Fruit fly (Drosophila melanogaster) whole organism, embryonic: Measurements from ENCODE around the gene Rpp14b.

ENCODE experiments used
- Awh ChIP-seq: fragments of 200-800 bp; sonication (Bioruptor generic); IDR thresholded peaks from 2 replicates; pipeline ENCODE4, ENCODE4 v1.3.6; 2022; ENCODE audit warnings: missing biosample characterization, missing genetic modification characterization
- C15 ChIP-seq: fragments of 200-800 bp; sonication (Bioruptor generic); IDR thresholded peaks from 3 replicates; pipeline ENCODE4 v1.3.6; 2022; ENCODE audit warnings: missing biosample characterization, missing genetic modification characterization
- CG10274 ChIP-seq: fragments of 200-800 bp; sonication (Bioruptor generic); optimal IDR thresholded peaks from 3 replicates; lab custom pipeline; 2017; ENCODE audit warnings: missing biosample characterization, mild to moderate bottlenecking, missing genetic modification characterization
- CG10543 ChIP-seq: fragments of 200-800 bp; sonication (Bioruptor generic); optimal IDR thresholded peaks from 3 replicates; lab custom pipeline; 2017; ENCODE audit warnings: missing biosample characterization, mild to moderate bottlenecking, missing genetic modification characterization, moderate library complexity
- CG11398 ChIP-seq: fragments of 200-800 bp; sonication (Bioruptor generic); optimal IDR thresholded peaks from 2 replicates; lab custom pipeline; 2016; ENCODE audit warnings: missing biosample characterization, missing genetic modification characterization
- CG11695 ChIP-seq: fragments of 200-800 bp; sonication (Bioruptor generic); IDR thresholded peaks from 3 replicates; pipeline ENCODE4 v1.3.6; 2022; ENCODE audit warnings: missing biosample characterization, missing genetic modification characterization
- CG12769 ChIP-seq: fragments of 200-800 bp; sonication (Bioruptor generic); optimal IDR thresholded peaks from 2 replicates; lab custom pipeline; 2019; ENCODE audit warnings: missing biosample characterization, mild to moderate bottlenecking, missing genetic modification characterization, moderate library complexity
- CG17612 ChIP-seq: fragments of 200-800 bp; sonication (Bioruptor generic); IDR thresholded peaks from 2 replicates; pipeline ENCODE4 v1.3.6; 2022; ENCODE audit warnings: missing biosample characterization, missing genetic modification characterization
- CG2202 ChIP-seq: fragments of 200-800 bp; sonication (Bioruptor generic); optimal IDR thresholded peaks from 2 replicates; lab custom pipeline; 2018; ENCODE audit warnings: missing biosample characterization, mild to moderate bottlenecking, missing genetic modification characterization
- CG30431 ChIP-seq: fragments of 200-800 bp; sonication (Bioruptor generic); optimal IDR thresholded peaks from 2 replicates; lab custom pipeline; 2017; ENCODE audit warnings: missing biosample characterization, missing genetic modification characterization
- CG32532 ChIP-seq: fragments of 200-800 bp; sonication (Bioruptor generic); IDR thresholded peaks from 2 replicates; pipeline ENCODE4 v1.3.6; 2022; ENCODE audit warnings: missing biosample characterization, missing genetic modification characterization
- CG3847 ChIP-seq: fragments of 200-800 bp; sonication (Bioruptor generic); IDR thresholded peaks from 2 replicates; pipeline ENCODE4 v1.3.6; 2022; ENCODE audit warnings: missing biosample characterization, missing genetic modification characterization
- CG4854 ChIP-seq: fragments of 200-800 bp; sonication (Bioruptor generic); optimal IDR thresholded peaks from 2 replicates; lab custom pipeline; 2016; ENCODE audit warnings: missing biosample characterization, missing genetic modification characterization, inconsistent platforms
- CG6854 ChIP-seq: fragments of 200-800 bp; sonication (Bioruptor generic); optimal IDR thresholded peaks from 3 replicates; lab custom pipeline; 2017; ENCODE audit warnings: missing biosample characterization, mild to moderate bottlenecking, missing genetic modification characterization
- CG7745 ChIP-seq: fragments of 200-800 bp; sonication (Bioruptor generic); optimal IDR thresholded peaks from 2 replicates; lab custom pipeline; 2018; ENCODE audit warnings: missing biosample characterization, mild to moderate bottlenecking, missing genetic modification characterization, moderate library complexity
- CG7839 ChIP-seq: fragments of 200-800 bp; sonication (Bioruptor generic); optimal IDR thresholded peaks from 3 replicates; lab custom pipeline; 2018; ENCODE audit warnings: missing biosample characterization, mild to moderate bottlenecking, missing genetic modification characterization, moderate library complexity
- CG7987 ChIP-seq: fragments of 200-800 bp; sonication (Bioruptor generic); optimal IDR thresholded peaks from 2 replicates; lab custom pipeline; 2018; ENCODE audit warnings: missing biosample characterization, mild to moderate bottlenecking, missing genetic modification characterization, moderate library complexity
- CG8290 ChIP-seq, 3 experiments: fragments of 200-800 bp; sonication (Bioruptor generic); optimal IDR thresholded peaks; 2 replicates each; lab custom pipeline; 2016 to 2019; ENCODE audit warnings: missing biosample characterization in 3 of 3, missing genetic modification characterization in 3 of 3, mild to moderate bottlenecking in 2 of 3, moderate library complexity in 1 of 3
- CG8478 ChIP-seq: fragments of >200 bp; optimal IDR thresholded peaks from 2 replicates; lab custom pipeline; 2018
- Deaf1 ChIP-seq: fragments of 200-800 bp; optimal IDR thresholded peaks from 3 replicates; lab custom pipeline; 2019; ENCODE audit warnings: missing biosample characterization, mild to moderate bottlenecking, missing genetic modification characterization, moderate library complexity
- Dip3 ChIP-seq: fragments of 200-800 bp; sonication (Bioruptor generic); optimal IDR thresholded peaks from 3 replicates; lab custom pipeline; 2016; ENCODE audit warnings: missing biosample characterization, missing genetic modification characterization
- E2f2 ChIP-seq: fragments of 200-800 bp; sonication (Bioruptor generic); IDR thresholded peaks from 2 replicates; pipeline ENCODE4 v1.3.6; 2022; ENCODE audit warnings: missing biosample characterization, missing genetic modification characterization
- Ets65A ChIP-seq: fragments of 200-800 bp; sonication (Bioruptor generic); peaks from one replicate; lab custom pipeline; 2016; ENCODE audit warnings: missing biosample characterization, missing genetic modification characterization
- H2.0 ChIP-seq: fragments of 200-800 bp; sonication (Bioruptor generic); IDR thresholded peaks from 2 replicates; pipeline ENCODE4 v1.3.6; 2022; ENCODE audit warnings: missing biosample characterization, missing genetic modification characterization
- Med ChIP-seq: fragments of 200-800 bp; sonication (Bioruptor generic); peaks from one replicate; lab custom pipeline; 2016; ENCODE audit warnings: missing biosample characterization, missing genetic modification characterization, mild to moderate bottlenecking, inconsistent platforms, moderate library complexity
- Rfx ChIP-seq: fragments of 200-800 bp; sonication (Bioruptor generic); IDR thresholded peaks from 2 replicates; pipeline ENCODE4 v1.3.6; 2022; ENCODE audit warnings: missing biosample characterization, missing genetic modification characterization
- Scr ChIP-seq: fragments of 200-800 bp; sonication (Bioruptor generic); IDR thresholded peaks from 2 replicates; pipeline ENCODE4 v1.3.6; 2022; ENCODE audit warnings: missing biosample characterization, missing genetic modification characterization; ENCODE audit not compliant: partially characterized antibody
- Six4 ChIP-seq: fragments of 200-800 bp; sonication (Bioruptor generic); optimal IDR thresholded peaks from 2 replicates; lab custom pipeline; 2016; ENCODE audit warnings: missing biosample characterization, missing genetic modification characterization
- chinmo ChIP-seq: fragments of 200-800 bp; sonication (Bioruptor generic); IDR thresholded peaks from 4 replicates; pipeline ENCODE4 v1.3.6; 2022; ENCODE audit warnings: missing biosample characterization, missing genetic modification characterization; ENCODE audit not compliant: partially characterized antibody
- chn ChIP-seq: fragments of 200-800 bp; sonication (Bioruptor generic); optimal IDR thresholded peaks from 2 replicates; lab custom pipeline; 2016; ENCODE audit warnings: missing biosample characterization, missing genetic modification characterization
- dm ChIP-seq: fragments of 200-800 bp; sonication (Bioruptor generic); optimal IDR thresholded peaks from 3 replicates; lab custom pipeline; 2016; ENCODE audit warnings: missing biosample characterization, missing genetic modification characterization
- emc ChIP-seq: fragments of 200-800 bp; sonication (Bioruptor generic); optimal IDR thresholded peaks from 2 replicates; lab custom pipeline; 2016; ENCODE audit warnings: missing biosample characterization, missing genetic modification characterization
- ems ChIP-seq: fragments of 200-800 bp; sonication (Bioruptor generic); optimal IDR thresholded peaks from 3 replicates; lab custom pipeline; 2016; ENCODE audit warnings: missing biosample characterization, missing genetic modification characterization
- her ChIP-seq: fragments of 200-800 bp; sonication (Bioruptor generic); optimal IDR thresholded peaks from 2 replicates; lab custom pipeline; 2016; ENCODE audit warnings: missing biosample characterization, missing genetic modification characterization
- mam ChIP-seq: fragments of 200-800 bp; sonication (Bioruptor generic); optimal IDR thresholded peaks from 3 replicates; lab custom pipeline; 2016; ENCODE audit warnings: missing biosample characterization, missing genetic modification characterization
- p53 ChIP-seq: fragments of 200-800 bp; sonication (Bioruptor generic); optimal IDR thresholded peaks from 2 replicates; lab custom pipeline; 2016; ENCODE audit warnings: missing biosample characterization, missing genetic modification characterization
- pb ChIP-seq: fragments of 200-800 bp; sonication (Bioruptor generic); optimal IDR thresholded peaks from 3 replicates; lab custom pipeline; 2016; ENCODE audit warnings: missing biosample characterization, missing genetic modification characterization
- row ChIP-seq: fragments of 200-800 bp; sonication (Bioruptor generic); IDR thresholded peaks from 3 replicates; pipeline ENCODE4 v1.3.6; 2022; ENCODE audit warnings: missing biosample characterization, missing genetic modification characterization
- sd ChIP-seq: fragments of 200-800 bp; sonication (Bioruptor generic); optimal IDR thresholded peaks from 3 replicates; lab custom pipeline; 2018; ENCODE audit warnings: missing biosample characterization, mild to moderate bottlenecking, missing genetic modification characterization, moderate library complexity
- sr ChIP-seq: fragments of 200-800 bp; sonication (Bioruptor generic); IDR thresholded peaks from 3 replicates; pipeline ENCODE4 v1.3.6; 2022; ENCODE audit warnings: missing biosample characterization, missing genetic modification characterization
- tin ChIP-seq: fragments of 200-800 bp; sonication (Bioruptor generic); optimal IDR thresholded peaks from 3 replicates; lab custom pipeline; 2016; ENCODE audit warnings: missing biosample characterization, missing genetic modification characterization
- trh ChIP-seq: fragments of 200-800 bp; sonication (Bioruptor generic); optimal IDR thresholded peaks from 2 replicates; lab custom pipeline; 2016; ENCODE audit warnings: missing biosample characterization, missing genetic modification characterization
- unpg ChIP-seq: fragments of 200-800 bp; sonication (Bioruptor generic); optimal IDR thresholded peaks from 3 replicates; lab custom pipeline; 2018; ENCODE audit warnings: missing biosample characterization, mild to moderate bottlenecking, missing genetic modification characterization, moderate library complexity
- wdn ChIP-seq: fragments of 200-800 bp; sonication (Bioruptor generic); IDR thresholded peaks from 2 replicates; pipeline ENCODE4 v1.3.6; 2022; ENCODE audit warnings: missing biosample characterization, missing genetic modification characterization
- zf30C ChIP-seq: fragments of 200-800 bp; sonication (Bioruptor generic); optimal IDR thresholded peaks from 3 replicates; lab custom pipeline; 2018; ENCODE audit warnings: missing biosample characterization, mild to moderate bottlenecking, missing genetic modification characterization

Rpp14b gene

DNA sequence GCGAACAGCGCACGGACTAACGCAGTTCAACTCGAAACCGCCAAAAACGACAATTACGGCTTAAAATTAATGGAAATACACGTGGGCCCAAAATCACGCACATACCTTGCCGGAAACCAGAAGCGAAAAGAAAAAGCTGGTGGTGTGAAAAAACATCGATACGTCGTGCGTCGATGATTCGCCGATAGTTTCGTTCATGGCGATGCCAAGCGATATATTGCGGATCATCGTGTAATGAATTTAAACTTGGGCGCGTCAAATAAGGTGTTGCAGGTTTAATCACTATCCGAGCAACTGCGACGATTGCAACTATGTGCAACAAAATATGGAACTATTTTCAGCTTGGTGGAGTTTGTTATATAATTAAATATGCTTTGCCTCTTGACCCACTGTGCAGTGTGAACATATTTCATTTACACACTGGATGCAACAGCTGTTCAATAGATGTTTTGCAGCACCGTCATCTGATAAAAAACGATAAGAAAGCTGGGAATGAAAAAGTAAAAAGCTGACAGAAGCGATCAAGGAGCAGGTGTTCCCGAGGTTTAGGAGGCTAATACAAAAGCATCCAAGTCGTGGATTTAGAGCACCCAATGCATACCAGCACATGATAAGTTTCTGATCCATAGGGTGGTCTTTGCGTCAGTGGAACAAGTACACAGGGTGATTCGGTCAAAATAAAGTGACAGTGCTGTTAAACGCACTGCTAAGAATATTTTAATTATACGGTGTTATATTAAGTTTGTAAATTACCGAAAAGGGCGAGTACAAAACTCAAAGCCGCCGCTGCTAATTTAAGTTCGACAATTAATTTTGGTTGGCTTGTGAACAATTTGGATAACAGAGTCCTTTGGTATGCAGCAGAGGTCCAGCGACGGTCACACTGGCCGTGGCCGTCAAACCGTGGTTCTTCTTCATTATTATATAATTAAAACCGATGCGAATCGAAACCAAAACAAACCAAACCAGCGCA lies 9.4 kb upstream of the Rpp14b start, which contains the start of the genes RpL32 and CG7943 (continued):
- peak; percentile 91 for TF ChIP-seq E2f2 (GFP tag; lab: Robert Waterston, UW)
- TF ChIP-seq pb (GFP tag; lab: Kevin White, UChicago), result peak; percentile 96
- peak; percentile 94 for TF ChIP-seq CG11695 (GFP tag; lab: Robert Waterston, UW)
- no peak for TF ChIP-seq CG8478 (lab: Kevin White, UChicago)
- peak; percentile 94 for TF ChIP-seq p53
- TF ChIP-seq Six4 (GFP tag; lab: Kevin White, UChicago), result peak; percentile 92
- peak; percentile 100 for TF ChIP-seq Scr (GFP tag; lab: Robert Waterston, UW)
- peak; percentile 83 for TF ChIP-seq H2.0
- peak; percentile 97 for TF ChIP-seq Dip3 (GFP tag; lab: Kevin White, UChicago)
- peak; percentile 94 for TF ChIP-seq her (GFP tag; lab: Kevin White, UChicago)
- TF ChIP-seq CG11398 (GFP tag; lab: Kevin White, UChicago), result peak; percentile 86
- peak; percentile 90 for TF ChIP-seq chn (GFP tag; lab: Kevin White, UChicago)
- TF ChIP-seq trh (GFP tag; lab: Kevin White, UChicago), result peak; percentile 85
- TF ChIP-seq CG10274, result peak; percentile 87
- TF ChIP-seq Med, result peak; percentile 100
- peak; percentile 96 for TF ChIP-seq tin (GFP tag; lab: Kevin White, UChicago)
- TF ChIP-seq CG7839 (tag; lab: Kevin White, UChicago), result peak; percentile 85
- TF ChIP-seq ems, result peak; percentile 97
- peak; percentile 94 for TF ChIP-seq emc (GFP tag; lab: Kevin White, UChicago)
- peak; percentile 91 for TF ChIP-seq unpg (GFP tag; lab: Kevin White, UChicago)
- TF ChIP-seq wdn, result peak; percentile 91
- TF ChIP-seq CG7745 (tag; lab: Kevin White, UChicago), result no peak
- TF ChIP-seq CG2202 (tag; lab: Kevin White, UChicago), result peak; percentile 76
- TF ChIP-seq CG3847, result peak; percentile 95
- peak; percentile 71 for TF ChIP-seq CG30431 (GFP tag; lab: Kevin White, UChicago)
- peak; percentile 96 for TF ChIP-seq CG32532
- TF ChIP-seq, all 482 proteins: peak for 459

DNA sequence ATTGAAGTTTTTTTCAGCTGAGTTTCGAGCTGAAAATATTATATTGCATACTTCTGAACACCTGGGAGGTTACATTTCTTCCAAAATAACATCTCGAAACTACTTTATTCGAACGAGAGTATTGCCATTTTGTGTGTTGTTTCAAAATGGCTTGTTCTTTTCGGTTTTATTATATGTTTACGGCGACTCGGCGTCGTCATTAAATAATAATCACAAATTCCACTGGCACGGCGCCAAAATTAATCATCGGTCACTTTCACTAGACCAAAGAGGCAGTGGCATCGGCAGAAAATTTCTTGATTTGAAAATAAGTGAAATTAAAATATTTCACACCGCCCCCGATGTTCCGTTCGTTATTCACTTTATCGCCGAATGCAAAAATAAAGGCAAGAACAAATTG lies 5.3 kb upstream of the Rpp14b start:
- TF ChIP-seq CG6854 (GFP tag; lab: Kevin White, UChicago), result no peak
- peak; percentile 30; the same call in 2 of the 3 replicates for TF ChIP-seq row (GFP tag; lab: Robert Waterston, UW)
- TF ChIP-seq Med, result peak; percentile 53
- TF ChIP-seq zf30C (GFP tag; lab: Kevin White, UChicago), result no peak
- peak; percentile 42; the same call in 1 of the 2 replicates for TF ChIP-seq CG17612 (GFP tag; lab: Robert Waterston, UW)
- TF ChIP-seq CG8478 (lab: Kevin White, UChicago), result no peak
- 0 out of 2 replicates have a peak, but pooled peaks have one; percentile 15 for TF ChIP-seq Rfx (GFP tag; lab: Robert Waterston, UW)
- no peak for TF ChIP-seq CG8290 (GFP tag; optimal IDR thresholded peaks at IDR 0.05; lab: Kevin White, UChicago)
- peak in 1 of 2 experiments; percentile 26 for TF ChIP-seq CG8290 (tag; optimal IDR thresholded peaks at IDR 0.05; lab: Kevin White, UChicago)
- TF ChIP-seq sd, result peak; percentile 67

- TF ChIP-seq chinmo (GFP tag; lab: Robert Waterston, UW) (0 out of 4 replicates have a peak, but pooled peaks have one; percentile 41), mam (GFP tag; lab: Kevin White, UChicago) (no peak), CG32532 (0 out of 2 replicates have a peak, but pooled peaks have one; percentile 7), Scr (GFP tag; lab: Robert Waterston, UW) (0 out of 2 replicates have a peak, but pooled peaks have one; percentile 5), Awh (GFP tag; lab: Robert Waterston, UW) (no peak), Ets65A (GFP tag; lab: Kevin White, UChicago) (peak; percentile 70), CG4854 (GFP tag; lab: Kevin White, UChicago) (no peak), CG8290 (GFP tag; optimal IDR thresholded peaks at IDR 0.05; lab: Kevin White, UChicago) (no peak), CG8290 (tag; optimal IDR thresholded peaks at IDR 0.05; lab: Kevin White, UChicago) (peak in 1 of 2 experiments; percentile 4), CG10543 (GFP tag; lab: Kevin White, UChicago) (peak; percentile 1), sr (GFP tag; lab: Robert Waterston, UW) (peak; percentile 58; the same call in 2 of the 3 replicates), sd (peak; percentile 88), C15 (GFP tag; lab: Robert Waterston, UW) (no peak), Deaf1 (peak; percentile 71), CG7987 (GFP tag; lab: Kevin White, UChicago) (peak; percentile 12), CG12769 (tag; lab: Kevin White, UChicago) (peak; percentile 43), dm (no peak)
Observed at dm6 chr3R:30051933-30052332, 3.8 kb upstream of the Rpp14b start, which contains the start of gene CG15528. Gene CG15528 (minus strand): TSS chr3R:30052112.
